Fruit fly (Drosophila melanogaster): ENCODE results near the gene CG7872.
A peak's percentile ranks its signal among the peaks of the same experiment; 100 is the strongest.

CG7872 gene

DNA sequence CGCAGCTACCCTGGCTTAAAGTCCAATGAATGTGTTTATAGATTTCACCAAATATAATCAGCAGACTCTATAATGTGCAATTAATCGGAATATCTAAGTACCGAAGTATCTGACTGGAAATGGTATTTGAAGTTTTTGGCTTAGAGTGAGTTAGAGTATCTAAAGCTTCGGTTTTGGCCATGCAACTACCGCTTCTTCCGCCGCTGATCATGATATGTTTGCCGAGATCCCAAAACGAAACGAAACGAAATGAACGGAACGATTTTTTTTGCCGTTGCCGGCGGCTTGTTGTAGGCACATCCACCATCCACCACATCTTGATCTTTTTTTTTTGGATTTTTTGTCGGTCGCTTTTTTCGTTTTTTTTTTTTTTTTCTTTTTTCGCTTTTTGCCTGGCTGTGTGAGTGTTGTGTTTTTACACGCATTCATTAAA, 45.0 kb downstream of the CG7872 start (continued):
- peak; percentile 77 for TF ChIP-seq tap (tag; optimal IDR thresholded peaks at IDR 0.05)
- peak in 1 of 3 experiments; percentile 21 for TF ChIP-seq lola (GFP tag; optimal IDR thresholded peaks at IDR 0.05)
- peak; percentile 91 for TF ChIP-seq Ets65A (GFP tag)
- no peak for TF ChIP-seq Neu2 (GFP tag; optimal IDR thresholded peaks at IDR 0.05; ENCODE audit: borderline replicate concordance)
- TF ChIP-seq CG11504 (tag; optimal IDR thresholded peaks at IDR 0.05): peak; percentile 89
- peak; percentile 61 for TF ChIP-seq Deaf1 (tag; optimal IDR thresholded peaks at IDR 0.05)
- TF ChIP-seq NK7.1 (GFP tag; optimal IDR thresholded peaks at IDR 0.05): peak; percentile 52
- no peak for TF ChIP-seq Lpt (GFP tag; optimal IDR thresholded peaks at IDR 0.05)
- no peak for TF ChIP-seq tup (GFP tag; optimal IDR thresholded peaks at IDR 0.05)
- TF ChIP-seq Adf1 (GFP tag; IDR thresholded peaks at IDR 0.05): peak; percentile 37
- TF ChIP-seq CG13123 (GFP tag; optimal IDR thresholded peaks at IDR 0.05): peak; percentile 22
- TF ChIP-seq CG1603 (tag; optimal IDR thresholded peaks at IDR 0.05): peak; percentile 85
- TF ChIP-seq CG1792 (GFP tag; optimal IDR thresholded peaks at IDR 0.05): peak; percentile 68
- TF ChIP-seq Bgb (GFP tag; IDR thresholded peaks at IDR 0.05; ENCODE audit: partially characterized antibody): no peak
- peak; percentile 52 for TF ChIP-seq CG10267 (tag; optimal IDR thresholded peaks at IDR 0.05)
- peak; percentile 73 for TF ChIP-seq Fer3 (tag; optimal IDR thresholded peaks at IDR 0.05)
- peak; percentile 29 for TF ChIP-seq CG6654 (GFP tag; optimal IDR thresholded peaks at IDR 0.05)
- TF ChIP-seq tin (GFP tag; optimal IDR thresholded peaks at IDR 0.05): peak; percentile 67
- no peak for TF ChIP-seq B-H2 (GFP tag; optimal IDR thresholded peaks at IDR 0.05)
- no peak for TF ChIP-seq hb (GFP tag; IDR thresholded peaks at IDR 0.05; ENCODE audit: partially characterized antibody)
- peak; percentile 26 for TF ChIP-seq kah (GFP tag; optimal IDR thresholded peaks at IDR 0.05)
- TF ChIP-seq tna (GFP tag; IDR thresholded peaks at IDR 0.05; ENCODE audit: partially characterized antibody): no peak
- TF ChIP-seq zf30C (GFP tag; optimal IDR thresholded peaks at IDR 0.05): no peak
- TF ChIP-seq HLH54F (GFP tag; optimal IDR thresholded peaks at IDR 0.05): peak; percentile 64
- TF ChIP-seq CG6813 (GFP tag; optimal IDR thresholded peaks at IDR 0.05): peak; percentile 31
- peak; percentile 85 for TF ChIP-seq CG3847 (GFP tag; IDR thresholded peaks at IDR 0.05)
- TF ChIP-seq NC2α (GFP tag; optimal IDR thresholded peaks at IDR 0.05): no peak
- TF ChIP-seq GATAe (GFP tag; conservative IDR thresholded peaks at IDR 0.05): no peak; the same call in 1 of the 2 replicates
- TF ChIP-seq CG15073 (GFP tag; optimal IDR thresholded peaks at IDR 0.05): no peak
- peak; percentile 88 for TF ChIP-seq CG14441 (GFP tag; IDR thresholded peaks at IDR 0.05)
- TF ChIP-seq CG6272 (GFP tag; IDR thresholded peaks at IDR 0.05): peak; percentile 77
- TF ChIP-seq nerfin-2 (GFP tag; IDR thresholded peaks at IDR 0.05; ENCODE audit: partially characterized antibody): no peak
- TF ChIP-seq Sox102F (GFP tag; optimal IDR thresholded peaks at IDR 0.05): peak; percentile 85
- TF ChIP-seq Ets97D (GFP tag; optimal IDR thresholded peaks at IDR 0.05): peak; percentile 25
- peak; percentile 68 for TF ChIP-seq CG11696 (GFP tag; IDR thresholded peaks at IDR 0.05)
- TF ChIP-seq CG30020 (tag; optimal IDR thresholded peaks at IDR 0.05): peak; percentile 11
- TF ChIP-seq CG17612 (GFP tag; IDR thresholded peaks at IDR 0.05): peak; percentile 51; the same call in 1 of the 2 replicates
- TF ChIP-seq CG2120 (GFP tag; optimal IDR thresholded peaks at IDR 0.05): peak; percentile 84
- TF ChIP-seq CG15514 (GFP tag; optimal IDR thresholded peaks at IDR 0.05): peak; percentile 54
- TF ChIP-seq z (GFP tag; IDR thresholded peaks at IDR 0.05): no peak
- TF ChIP-seq pnt (GFP tag; optimal IDR thresholded peaks at IDR 0.05): peak; percentile 89
- TF ChIP-seq D (optimal IDR thresholded peaks at IDR 0.05): no peak
- peak; percentile 62 for TF ChIP-seq D (GFP tag; optimal IDR thresholded peaks at IDR 0.05)
- TF ChIP-seq PHDP (tag; optimal IDR thresholded peaks at IDR 0.05): peak; percentile 70
- TF ChIP-seq CG2712 (tag; optimal IDR thresholded peaks at IDR 0.05): peak; percentile 73
- peak; percentile 64 for TF ChIP-seq pb (GFP tag; optimal IDR thresholded peaks at IDR 0.05)
- peak; percentile 88 for TF ChIP-seq al (GFP tag; IDR thresholded peaks at IDR 0.05)
- TF ChIP-seq CG11456 (GFP tag; IDR thresholded peaks at IDR 0.05): peak; percentile 91
- peak; percentile 74 for TF ChIP-seq CG32767 (GFP tag; IDR thresholded peaks at IDR 0.05)
- no peak for TF ChIP-seq bbx (GFP tag; IDR thresholded peaks at IDR 0.05; ENCODE audit: partially characterized antibody)

All from whole organism, embryonic.